Worm (Caenorhabditis elegans) whole organism, midembryonic: ENCODE results near the gene R08A2.9.

ENCODE experiments used
- flt-1 ChIP-seq: fragments of 200-800 bp; sonication (Bioruptor generic); IDR thresholded peaks from 2 replicates; pipeline ENCODE4 v1.3.6; 2022; ENCODE audit warnings: missing genetic modification characterization, missing compliant biosample characterization
- klf-2 ChIP-seq: fragments of 200-800 bp; sonication (Bioruptor generic); conservative IDR thresholded peaks from 2 replicates; pipeline ENCODE4 v1.3.6; 2022; ENCODE audit warnings: missing genetic modification reagents, missing genetic modification characterization, missing compliant biosample characterization
- med-1 ChIP-seq: sonication (generic microtip); optimal IDR thresholded peaks from 2 replicates; lab custom pipeline; 2017; ENCODE audit warnings: missing genetic modification characterization, mild to moderate bottlenecking, missing compliant biosample characterization, antibody characterized with exemption, missing genetic modification reagents; ENCODE audit not compliant: insufficient read depth
- ztf-23 ChIP-seq: fragments of 200-800 bp; sonication (Bioruptor generic); IDR thresholded peaks from 2 replicates; pipeline ENCODE4 v1.3.6; 2022; ENCODE audit warnings: missing genetic modification reagents, missing genetic modification characterization, missing compliant biosample characterization
- ztf-29 ChIP-seq: fragments of 200-800 bp; sonication (Bioruptor generic); IDR thresholded peaks from 2 replicates; pipeline ENCODE4 v1.3.6; 2022; ENCODE audit warnings: missing genetic modification reagents, missing genetic modification characterization, missing compliant biosample characterization

ce11 chrV:14683291-14683690, 24.8 kb upstream of the R08A2.9 start:
- TF ChIP-seq flt-1 = no peak
- no peak for TF ChIP-seq klf-2 (GFP tag; lab: Robert Waterston, UW)
- TF ChIP-seq ztf-23 (GFP tag; lab: Robert Waterston, UW) = no peak
- no peak for TF ChIP-seq ztf-29 (GFP tag; lab: Robert Waterston, UW)
- TF ChIP-seq med-1 (GFP tag; lab: Kevin White, UChicago) = no peak
